Fruit fly (Drosophila melanogaster): ENCODE measurements around the gene Abl.

The Abl gene

DNA sequence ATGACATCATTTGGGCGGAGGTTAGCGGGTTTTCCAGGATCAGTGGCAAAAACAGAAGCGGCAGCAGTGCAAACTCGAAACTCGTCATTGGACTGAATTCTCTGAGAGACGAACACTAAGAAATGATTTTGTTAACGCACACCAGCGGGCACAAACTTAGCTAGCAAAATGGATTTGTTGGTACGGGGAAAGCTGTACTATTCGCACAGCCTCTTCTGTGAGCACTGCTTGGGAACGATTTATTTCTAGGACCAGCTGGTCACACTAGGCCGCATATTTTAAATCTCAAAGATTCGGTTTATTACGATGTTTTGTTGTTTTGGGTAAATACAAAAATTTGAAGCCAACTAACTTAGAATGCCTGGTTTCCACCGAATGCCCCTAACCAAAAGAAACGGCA is 38.6 kb downstream of the Abl start, which contains the start of gene CG4098:
Gene CG4098, minus strand, starts transcription at position 228 of the 400 bp plus-strand sequence.
- TF ChIP-seq CG1620 (GFP tag; optimal IDR thresholded peaks at IDR 0.05) (peak; percentile 61), pad (GFP tag; optimal IDR thresholded peaks at IDR 0.05) (peak; percentile 32), CG33017 (tag; optimal IDR thresholded peaks at IDR 0.05) (peak; percentile 43), Hr96 (GFP tag; optimal IDR thresholded peaks at IDR 0.05) (peak; percentile 65), CG14711 (tag; optimal IDR thresholded peaks at IDR 0.05) (peak; percentile 49), CG5204 (GFP tag; optimal IDR thresholded peaks at IDR 0.05) (no peak), kay (GFP tag; ENCODE audit: borderline replicate concordance) (no peak), Clk (GFP tag; optimal IDR thresholded peaks at IDR 0.05) (no peak), CG12768 (GFP tag; optimal IDR thresholded peaks at IDR 0.05) (peak; percentile 63), Mnt (GFP tag; optimal IDR thresholded peaks at IDR 0.05) (peak; percentile 61), ovo (GFP tag; optimal IDR thresholded peaks at IDR 0.05) (no peak), CG7101 (tag; optimal IDR thresholded peaks at IDR 0.05) (peak; percentile 69), tj (GFP tag; optimal IDR thresholded peaks at IDR 0.05) (no peak), cic (GFP tag; optimal IDR thresholded peaks at IDR 0.05) (peak; percentile 21), CG7045 (GFP tag; optimal IDR thresholded peaks at IDR 0.05) (peak; percentile 64), bab1 (GFP tag; optimal IDR thresholded peaks at IDR 0.05) (peak; percentile 69), Crg-1 (GFP tag; optimal IDR thresholded peaks at IDR 0.05) (peak; percentile 50), CG11617 (GFP tag; optimal IDR thresholded peaks at IDR 0.05) (peak; percentile 36), cnc (optimal IDR thresholded peaks at IDR 0.05) (no peak), toe (GFP tag; optimal IDR thresholded peaks at IDR 0.05) (peak; percentile 47)

dm6 chr3L:16602736-16603144 is 44.9 kb downstream of the Abl start, which contains the start of gene Arts:
Gene Arts, plus strand, starts transcription at chr3L:16602851.
- TF ChIP-seq Mnt (GFP tag; optimal IDR thresholded peaks at IDR 0.05): peak; percentile 77
- no peak for TF ChIP-seq Clk (GFP tag; optimal IDR thresholded peaks at IDR 0.05)
- peak; percentile 38 for TF ChIP-seq CG7101 (tag; optimal IDR thresholded peaks at IDR 0.05)
- TF ChIP-seq kay (GFP tag; ENCODE audit: borderline replicate concordance): no peak
- TF ChIP-seq cnc (optimal IDR thresholded peaks at IDR 0.05): no peak
- peak; percentile 26 for TF ChIP-seq tj (GFP tag; optimal IDR thresholded peaks at IDR 0.05)
- TF ChIP-seq Crg-1 (GFP tag; optimal IDR thresholded peaks at IDR 0.05): peak; percentile 22
- TF ChIP-seq CG7045 (GFP tag; optimal IDR thresholded peaks at IDR 0.05): peak; percentile 29
- peak; percentile 0 for TF ChIP-seq CG1620 (GFP tag; optimal IDR thresholded peaks at IDR 0.05)
- TF ChIP-seq CG5204 (GFP tag; optimal IDR thresholded peaks at IDR 0.05): peak; percentile 48
- peak; percentile 30 for TF ChIP-seq CG14711 (tag; optimal IDR thresholded peaks at IDR 0.05)
- TF ChIP-seq CG33017 (tag; optimal IDR thresholded peaks at IDR 0.05): no peak
- peak; percentile 28 for TF ChIP-seq pad (GFP tag; optimal IDR thresholded peaks at IDR 0.05)
- TF ChIP-seq ovo (GFP tag; optimal IDR thresholded peaks at IDR 0.05): peak; percentile 17
- no peak for TF ChIP-seq CG12768 (GFP tag; optimal IDR thresholded peaks at IDR 0.05)
- no peak for TF ChIP-seq cic (GFP tag; optimal IDR thresholded peaks at IDR 0.05)
- TF ChIP-seq bab1 (GFP tag; optimal IDR thresholded peaks at IDR 0.05): peak; percentile 27
- peak; percentile 51 for TF ChIP-seq toe (GFP tag; optimal IDR thresholded peaks at IDR 0.05)
- peak; percentile 12 for TF ChIP-seq Hr96 (GFP tag; optimal IDR thresholded peaks at IDR 0.05)
- TF ChIP-seq CG11617 (GFP tag; optimal IDR thresholded peaks at IDR 0.05): peak; percentile 67

DNA sequence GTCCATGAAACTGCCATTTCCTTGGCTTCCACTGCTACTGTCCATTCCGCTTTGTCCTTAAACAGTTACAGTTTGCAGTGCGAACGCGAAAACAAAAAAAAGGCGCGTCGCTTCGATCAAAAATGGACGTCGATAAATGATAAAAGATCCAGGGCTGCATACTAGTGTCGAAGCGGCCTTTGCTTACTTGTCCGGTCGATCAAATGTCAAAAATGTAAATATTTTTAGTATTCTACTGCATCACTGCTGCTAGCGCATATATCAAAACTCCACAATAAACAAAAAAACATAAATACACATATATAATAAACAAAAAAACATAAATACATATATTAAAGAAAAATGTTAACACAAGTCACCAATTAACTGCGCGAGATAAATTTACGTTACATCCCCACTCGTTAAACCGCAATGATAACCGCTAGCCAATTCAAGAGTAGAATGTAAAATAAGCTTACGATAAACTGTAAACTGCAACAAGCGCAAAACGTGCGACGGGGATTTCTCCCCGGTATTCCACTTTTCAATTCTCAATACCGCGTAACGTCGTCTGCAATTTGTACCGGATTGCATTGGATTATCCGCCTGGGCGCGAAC is 52.7 kb downstream of the Abl start, which contains the start of the genes spd-2 and Apl:
Gene spd-2, minus strand, starts transcription at position 93 of the 597 bp plus-strand sequence.
Gene Apl, plus strand, starts transcription at position 260 of the 597 bp plus-strand sequence.
- no peak for TF ChIP-seq Crg-1 (GFP tag; optimal IDR thresholded peaks at IDR 0.05)
- no peak for TF ChIP-seq kay (GFP tag; ENCODE audit: borderline replicate concordance)
- TF ChIP-seq pad (GFP tag; optimal IDR thresholded peaks at IDR 0.05): no peak
- TF ChIP-seq CG11617 (GFP tag; optimal IDR thresholded peaks at IDR 0.05): no peak
- TF ChIP-seq CG12768 (GFP tag; optimal IDR thresholded peaks at IDR 0.05): no peak
- TF ChIP-seq ovo (GFP tag; optimal IDR thresholded peaks at IDR 0.05): no peak
- no peak for TF ChIP-seq CG1620 (GFP tag; optimal IDR thresholded peaks at IDR 0.05)
- TF ChIP-seq Mnt (GFP tag; optimal IDR thresholded peaks at IDR 0.05): no peak
- TF ChIP-seq CG7045 (GFP tag; optimal IDR thresholded peaks at IDR 0.05): no peak
- no peak for TF ChIP-seq CG7101 (tag; optimal IDR thresholded peaks at IDR 0.05)
- no peak for TF ChIP-seq CG33017 (tag; optimal IDR thresholded peaks at IDR 0.05)
- TF ChIP-seq Clk (GFP tag; optimal IDR thresholded peaks at IDR 0.05): no peak

- TF ChIP-seq kay (GFP tag; ENCODE audit: borderline replicate concordance): no peak
Observed at dm6 chr3L:16590860-16591259, 56.8 kb downstream of the Abl start, which contains the start of gene tra. Gene tra, minus strand, starts transcription at chr3L:16591050.

dm6 chr3L:16587994-16588622 is 59.6 kb downstream of the Abl start:
- TF ChIP-seq CG5204 (GFP tag; optimal IDR thresholded peaks at IDR 0.05) (no peak), cic (GFP tag; optimal IDR thresholded peaks at IDR 0.05) (peak; percentile 35), tj (GFP tag; optimal IDR thresholded peaks at IDR 0.05) (peak; percentile 49), CG1620 (GFP tag; optimal IDR thresholded peaks at IDR 0.05) (peak; percentile 71), Mnt (GFP tag; optimal IDR thresholded peaks at IDR 0.05) (peak; percentile 77), ovo (GFP tag; optimal IDR thresholded peaks at IDR 0.05) (peak; percentile 65), bab1 (GFP tag; optimal IDR thresholded peaks at IDR 0.05) (peak; percentile 33), CG12768 (GFP tag; optimal IDR thresholded peaks at IDR 0.05) (peak; percentile 35), pad (GFP tag; optimal IDR thresholded peaks at IDR 0.05) (peak; percentile 55), CG11617 (GFP tag; optimal IDR thresholded peaks at IDR 0.05) (peak; percentile 64), cnc (optimal IDR thresholded peaks at IDR 0.05) (no peak), CG33017 (tag; optimal IDR thresholded peaks at IDR 0.05) (peak; percentile 70), Hr96 (GFP tag; optimal IDR thresholded peaks at IDR 0.05) (no peak), CG14711 (tag; optimal IDR thresholded peaks at IDR 0.05) (peak; percentile 70), toe (GFP tag; optimal IDR thresholded peaks at IDR 0.05) (no peak), CG7101 (tag; optimal IDR thresholded peaks at IDR 0.05) (peak; percentile 75), CG7045 (GFP tag; optimal IDR thresholded peaks at IDR 0.05) (peak; percentile 34), Clk (GFP tag; optimal IDR thresholded peaks at IDR 0.05) (peak; percentile 20), kay (GFP tag; ENCODE audit: borderline replicate concordance) (no peak), Crg-1 (GFP tag; optimal IDR thresholded peaks at IDR 0.05) (peak; percentile 70)
